Worm (Caenorhabditis elegans): ENCODE data around the gene clec-171.

ce11 chrIV:1434554-1435089 is 7.4 kb upstream of the clec-171 start, which contains the start of gene clp-6:
- TF ChIP-seq ztf-22 (GFP tag; optimal IDR thresholded peaks at IDR 0.05) (no peak), ZK185.1 (tag; optimal IDR thresholded peaks at IDR 0.05; ENCODE audit: poor library complexity, severe bottlenecking) (no peak), nhr-90 (tag; optimal IDR thresholded peaks at IDR 0.05) (no peak), lsy-27 (tag; optimal IDR thresholded peaks at IDR 0.05; ENCODE audit: borderline replicate concordance, insufficient read depth) (no peak), Y95B8A.8 (GFP tag; IDR thresholded peaks at IDR 0.05) (no peak), Y53F4B.3 (GFP tag; IDR thresholded peaks at IDR 0.05) (no peak), xnd-1 (tag; optimal IDR thresholded peaks at IDR 0.05) (no peak), zfh-2 (GFP tag; conservative IDR thresholded peaks at IDR 0.05) (no peak)
